Fruit fly (Drosophila melanogaster) whole organism, embryonic: Measurements from ENCODE around the gene Blos4.

Experiments
- CG10979 ChIP-seq: fragments of 200-800 bp; sonication (Bioruptor generic); optimal IDR thresholded peaks from 2 replicates; lab custom pipeline; 2018; ENCODE audit warnings: missing biosample characterization, mild to moderate bottlenecking, missing genetic modification characterization, moderate library complexity
- CG11247 ChIP-seq: fragments of 200-800 bp; sonication (Bioruptor generic); IDR thresholded peaks from 2 replicates; pipeline ENCODE4 v1.3.6; 2022; ENCODE audit warnings: missing biosample characterization, missing genetic modification characterization
- CG11456 ChIP-seq: fragments of 200-800 bp; sonication (Bioruptor generic); IDR thresholded peaks from 3 replicates; pipeline ENCODE4 v1.3.6; 2022; ENCODE audit warnings: missing biosample characterization, missing genetic modification characterization
- CG12155 ChIP-seq: fragments of 200-800 bp; sonication (Bioruptor generic); optimal IDR thresholded peaks from 3 replicates; lab custom pipeline; 2016; ENCODE audit warnings: missing biosample characterization, missing genetic modification characterization
- CG14441 ChIP-seq: fragments of 200-800 bp; sonication (Bioruptor generic); IDR thresholded peaks from 2 replicates; pipeline ENCODE4 v1.3.6; 2022; ENCODE audit warnings: missing biosample characterization, missing genetic modification characterization
- CG1529 ChIP-seq: fragments of 200-800 bp; sonication (Bioruptor generic); optimal IDR thresholded peaks from 3 replicates; lab custom pipeline; 2018; ENCODE audit warnings: missing biosample characterization, missing genetic modification characterization
- CG15601 ChIP-seq: fragments of 200-800 bp; sonication (Bioruptor generic); optimal IDR thresholded peaks from 3 replicates; lab custom pipeline; 2019; ENCODE audit warnings: missing biosample characterization, mild to moderate bottlenecking, missing genetic modification characterization, moderate library complexity
- CG16779 ChIP-seq: fragments of 200-800 bp; sonication (Bioruptor generic); IDR thresholded peaks from 2 replicates; pipeline ENCODE4 v1.3.6; 2022; ENCODE audit warnings: missing biosample characterization, missing genetic modification characterization
- CG17612 ChIP-seq: fragments of 200-800 bp; sonication (Bioruptor generic); IDR thresholded peaks from 2 replicates; pipeline ENCODE4 v1.3.6; 2022; ENCODE audit warnings: missing biosample characterization, missing genetic modification characterization
- CG2129 ChIP-seq: fragments of 200-800 bp; sonication (Bioruptor generic); IDR thresholded peaks from 2 replicates; pipeline ENCODE4 v1.3.6; 2022; ENCODE audit warnings: missing biosample characterization, missing genetic modification characterization; ENCODE audit not compliant: partially characterized antibody
- CG2875 ChIP-seq: fragments of 200-800 bp; sonication (Bioruptor generic); optimal IDR thresholded peaks from 2 replicates; lab custom pipeline; 2017; ENCODE audit warnings: missing biosample characterization, mild to moderate bottlenecking, missing genetic modification characterization, missing genetic modification reagents
- CG31441 ChIP-seq: fragments of 200-800 bp; sonication (Bioruptor generic); IDR thresholded peaks from 2 replicates; pipeline ENCODE4 v1.3.6; 2022; ENCODE audit warnings: missing biosample characterization, missing genetic modification characterization
- CG4328 ChIP-seq: fragments of 200-800 bp; sonication (Bioruptor generic); optimal IDR thresholded peaks from 3 replicates; lab custom pipeline; 2017; ENCODE audit warnings: missing biosample characterization, missing genetic modification reagents, missing genetic modification characterization
- CG4424 ChIP-seq: fragments of 200-800 bp; sonication (Bioruptor generic); optimal IDR thresholded peaks from 3 replicates; lab custom pipeline; 2016; ENCODE audit warnings: missing biosample characterization, missing genetic modification characterization
- CG5245 ChIP-seq: fragments of 200-800 bp; sonication (Bioruptor generic); optimal IDR thresholded peaks from 3 replicates; lab custom pipeline; 2016; ENCODE audit warnings: missing biosample characterization, missing genetic modification characterization
- CG6683 ChIP-seq: fragments of 200-800 bp; sonication (Bioruptor generic); optimal IDR thresholded peaks from 2 replicates; lab custom pipeline; 2017; ENCODE audit warnings: missing biosample characterization, mild to moderate bottlenecking, missing genetic modification characterization, missing genetic modification reagents
- CG6765 ChIP-seq: fragments of 200-800 bp; sonication (Bioruptor generic); optimal IDR thresholded peaks from 3 replicates; lab custom pipeline; 2017; ENCODE audit warnings: missing biosample characterization, mild to moderate bottlenecking, missing genetic modification characterization
- CG7745 ChIP-seq: fragments of 200-800 bp; sonication (Bioruptor generic); optimal IDR thresholded peaks from 2 replicates; lab custom pipeline; 2018; ENCODE audit warnings: missing biosample characterization, mild to moderate bottlenecking, missing genetic modification characterization, moderate library complexity
- CTCF ChIP-seq: fragments of 200-800 bp; sonication (Bioruptor generic); optimal IDR thresholded peaks from 2 replicates; lab custom pipeline; 2017; ENCODE audit warnings: missing biosample characterization, mild to moderate bottlenecking, missing genetic modification characterization, moderate library complexity
- E2f2 ChIP-seq: fragments of 200-800 bp; sonication (Bioruptor generic); IDR thresholded peaks from 2 replicates; pipeline ENCODE4 v1.3.6; 2022; ENCODE audit warnings: missing biosample characterization, missing genetic modification characterization
- Ets65A ChIP-seq: fragments of 200-800 bp; sonication (Bioruptor generic); peaks from one replicate; lab custom pipeline; 2016; ENCODE audit warnings: missing biosample characterization, missing genetic modification characterization
- Ets97D ChIP-seq: fragments of 200-800 bp; sonication (Bioruptor generic); optimal IDR thresholded peaks from 3 replicates; lab custom pipeline; 2016; ENCODE audit warnings: missing biosample characterization, missing genetic modification characterization
- GATAe ChIP-seq: fragments of 200-800 bp; sonication (Bioruptor generic); conservative IDR thresholded peaks from 2 replicates; pipeline ENCODE4 v1.3.6; 2022; ENCODE audit warnings: missing biosample characterization, missing genetic modification characterization
- HHEX ChIP-seq: fragments of 200-800 bp; sonication (Bioruptor generic); optimal IDR thresholded peaks from 3 replicates; lab custom pipeline; 2017; ENCODE audit warnings: missing biosample characterization, mild to moderate bottlenecking, missing genetic modification characterization, missing genetic modification reagents
- Hr3 ChIP-seq: fragments of 200-800 bp; sonication (Bioruptor generic); optimal IDR thresholded peaks from 3 replicates; lab custom pipeline; 2016; ENCODE audit warnings: missing biosample characterization, missing genetic modification characterization
- Lpt ChIP-seq: fragments of >200 bp; optimal IDR thresholded peaks from 2 replicates; lab custom pipeline; 2018; ENCODE audit warnings: missing biosample characterization, missing genetic modification characterization
- Mes4 ChIP-seq: fragments of 200-800 bp; sonication (Bioruptor generic); optimal IDR thresholded peaks from 2 replicates; lab custom pipeline; 2016; ENCODE audit warnings: missing biosample characterization, missing genetic modification characterization
- caup ChIP-seq: fragments of 200-800 bp; sonication (Bioruptor generic); optimal IDR thresholded peaks from 3 replicates; lab custom pipeline; 2017; ENCODE audit warnings: missing biosample characterization, mild to moderate bottlenecking, missing genetic modification characterization, moderate library complexity; ENCODE audit not compliant: severe bottlenecking
- chm ChIP-seq: fragments of 200-800 bp; sonication (Bioruptor generic); IDR thresholded peaks from 2 replicates; pipeline ENCODE4 v1.3.6; 2022; ENCODE audit warnings: missing biosample characterization, missing genetic modification characterization
- crc ChIP-seq: fragments of 200-800 bp; sonication (Bioruptor generic); optimal IDR thresholded peaks from 2 replicates; lab custom pipeline; 2016; ENCODE audit warnings: missing biosample characterization, missing genetic modification characterization
- da ChIP-seq: fragments of 200-800 bp; sonication (Bioruptor generic); optimal IDR thresholded peaks from 2 replicates; lab custom pipeline; 2016; ENCODE audit warnings: missing biosample characterization, missing genetic modification characterization
- danr ChIP-seq: fragments of 200-800 bp; sonication (Bioruptor generic); IDR thresholded peaks from 2 replicates; pipeline ENCODE4 v1.3.6; 2022; ENCODE audit warnings: missing biosample characterization, missing genetic modification characterization
- dmrt11E ChIP-seq: fragments of 200-800 bp; sonication (Bioruptor generic); optimal IDR thresholded peaks from 3 replicates; lab custom pipeline; 2018; ENCODE audit warnings: missing biosample characterization, mild to moderate bottlenecking, missing genetic modification characterization, moderate library complexity
- emc ChIP-seq: fragments of 200-800 bp; sonication (Bioruptor generic); optimal IDR thresholded peaks from 2 replicates; lab custom pipeline; 2016; ENCODE audit warnings: missing biosample characterization, missing genetic modification characterization
- gcm ChIP-seq: fragments of 200-800 bp; sonication (Bioruptor generic); optimal IDR thresholded peaks from 2 replicates; lab custom pipeline; 2019; ENCODE audit warnings: missing biosample characterization, mild to moderate bottlenecking, missing genetic modification characterization, moderate library complexity
- gfzf ChIP-seq: fragments of 200-800 bp; sonication (Bioruptor generic); optimal IDR thresholded peaks from 2 replicates; lab custom pipeline; 2016; ENCODE audit warnings: missing biosample characterization, mild to moderate bottlenecking, missing genetic modification characterization, moderate library complexity
- gsb ChIP-seq: fragments of 200-800 bp; sonication (Bioruptor generic); IDR thresholded peaks from 2 replicates; pipeline ENCODE4 v1.3.6; 2022; ENCODE audit warnings: missing biosample characterization, missing genetic modification characterization
- mam ChIP-seq: fragments of 200-800 bp; sonication (Bioruptor generic); optimal IDR thresholded peaks from 3 replicates; lab custom pipeline; 2016; ENCODE audit warnings: missing biosample characterization, missing genetic modification characterization
- odd ChIP-seq: fragments of 200-800 bp; sonication (Bioruptor generic); optimal IDR thresholded peaks from 2 replicates; lab custom pipeline; 2017; ENCODE audit warnings: missing biosample characterization, mild to moderate bottlenecking, missing genetic modification characterization
- pb ChIP-seq: fragments of 200-800 bp; sonication (Bioruptor generic); optimal IDR thresholded peaks from 3 replicates; lab custom pipeline; 2016; ENCODE audit warnings: missing biosample characterization, missing genetic modification characterization
- pnt ChIP-seq: fragments of 200-800 bp; sonication (Bioruptor generic); optimal IDR thresholded peaks from 3 replicates; lab custom pipeline; 2016; ENCODE audit warnings: missing biosample characterization, missing genetic modification characterization
- pzg ChIP-seq: fragments of 200-800 bp; sonication (Bioruptor generic); optimal IDR thresholded peaks from 3 replicates; lab custom pipeline; 2018; ENCODE audit warnings: missing biosample characterization, mild to moderate bottlenecking, missing genetic modification characterization, moderate library complexity
- repo ChIP-seq: fragments of 200-800 bp; sonication (Bioruptor generic); optimal IDR thresholded peaks from 2 replicates; lab custom pipeline; 2016; ENCODE audit warnings: missing biosample characterization, missing genetic modification characterization
- scrt ChIP-seq: fragments of 200-800 bp; sonication (Bioruptor generic); optimal IDR thresholded peaks from 2 replicates; lab custom pipeline; 2018; ENCODE audit warnings: missing biosample characterization, mild to moderate bottlenecking, missing genetic modification characterization, moderate library complexity
- slbo ChIP-seq: fragments of 200-800 bp; sonication (Bioruptor generic); IDR thresholded peaks from 2 replicates; pipeline ENCODE4 v1.3.6; 2022; ENCODE audit warnings: missing biosample characterization, missing genetic modification characterization
- sna ChIP-seq: fragments of 200-800 bp; sonication (Bioruptor generic); IDR thresholded peaks from 2 replicates; pipeline ENCODE4 v1.3.6; 2022; ENCODE audit warnings: missing biosample characterization, missing genetic modification characterization; ENCODE audit not compliant: partially characterized antibody
- sug ChIP-seq: fragments of 200-800 bp; optimal IDR thresholded peaks from 2 replicates; lab custom pipeline; 2019; ENCODE audit warnings: missing biosample characterization, mild to moderate bottlenecking, missing genetic modification characterization, moderate library complexity
- trem ChIP-seq: fragments of 200-800 bp; optimal IDR thresholded peaks from 3 replicates; lab custom pipeline; 2019; ENCODE audit warnings: missing biosample characterization, mild to moderate bottlenecking, missing genetic modification characterization, moderate library complexity
- wdn ChIP-seq: fragments of 200-800 bp; sonication (Bioruptor generic); IDR thresholded peaks from 2 replicates; pipeline ENCODE4 v1.3.6; 2022; ENCODE audit warnings: missing biosample characterization, missing genetic modification characterization
- zf30C ChIP-seq: fragments of 200-800 bp; sonication (Bioruptor generic); optimal IDR thresholded peaks from 3 replicates; lab custom pipeline; 2018; ENCODE audit warnings: missing biosample characterization, mild to moderate bottlenecking, missing genetic modification characterization
- zfh1 ChIP-seq: fragments of 200-800 bp; sonication (Bioruptor generic); IDR thresholded peaks from 3 replicates; pipeline ENCODE4 v1.3.6; 2022; ENCODE audit warnings: missing biosample characterization, missing genetic modification characterization

The Blos4 gene

dm6 chr3L:10857515-10858023, 21.3 kb upstream of the Blos4 start (continued):
- TF ChIP-seq crc (no peak), caup (GFP tag; lab: Kevin White, UChicago) (peak; percentile 67), Ets65A (GFP tag; lab: Kevin White, UChicago) (no peak), CG6683 (GFP tag; lab: Kevin White, UChicago) (no peak), zf30C (GFP tag; lab: Kevin White, UChicago) (peak; percentile 7), CG4424 (peak; percentile 100), CG2129 (GFP tag; lab: Robert Waterston, UW) (no peak), CG14441 (GFP tag; lab: Robert Waterston, UW) (0 out of 2 replicates have a peak, but pooled peaks have one; percentile 8), gfzf (GFP tag; lab: Kevin White, UChicago) (no peak), sna (GFP tag; lab: Robert Waterston, UW) (peak; percentile 52; the same call in 1 of the 2 replicates), sug (tag; lab: Kevin White, UChicago) (peak; percentile 67), CG10979 (tag; lab: Kevin White, UChicago) (no peak), CG31441 (GFP tag; lab: Robert Waterston, UW) (no peak; the same call in 1 of the 2 replicates), emc (no peak), zfh1 (GFP tag; lab: Robert Waterston, UW) (peak; percentile 77), CG16779 (GFP tag; lab: Robert Waterston, UW) (0 out of 2 replicates have a peak, but pooled peaks have one; percentile 45), Lpt (GFP tag; lab: Kevin White, UChicago) (no peak), gcm (GFP tag; lab: Kevin White, UChicago) (no peak), CG7745 (tag; lab: Kevin White, UChicago) (peak; percentile 95), mam (GFP tag; lab: Kevin White, UChicago) (peak; percentile 2), pnt (GFP tag; lab: Kevin White, UChicago) (no peak), CTCF (peak; percentile 9), CG2875 (GFP tag; lab: Kevin White, UChicago) (peak; percentile 60), odd (GFP tag; lab: Kevin White, UChicago) (peak; percentile 32), CG5245 (GFP tag; lab: Kevin White, UChicago) (no peak), da (no peak), CG1529 (GFP tag; lab: Kevin White, UChicago) (no peak), slbo (peak; percentile 53; the same call in 1 of the 2 replicates), Hr3 (GFP tag; lab: Kevin White, UChicago) (no peak), repo (GFP tag; lab: Kevin White, UChicago) (no peak), trem (peak; percentile 4), CG15601 (tag; lab: Kevin White, UChicago) (no peak), Mes4 (GFP tag; lab: Kevin White, UChicago) (peak; percentile 30), CG4328 (GFP tag; lab: Kevin White, UChicago) (peak; percentile 20), gsb (0 out of 2 replicates have a peak, but pooled peaks have one; percentile 11), wdn (GFP tag; lab: Robert Waterston, UW) (peak; percentile 49; the same call in 1 of the 2 replicates), pb (GFP tag; lab: Kevin White, UChicago) (peak; percentile 67), scrt (GFP tag; lab: Kevin White, UChicago) (peak; percentile 42), CG12155 (GFP tag; lab: Kevin White, UChicago) (no peak), E2f2 (GFP tag; lab: Robert Waterston, UW) (peak; percentile 35; the same call in 1 of the 2 replicates), CG11247 (GFP tag; lab: Robert Waterston, UW) (peak; percentile 50; the same call in 1 of the 2 replicates), danr (GFP tag; lab: Robert Waterston, UW) (no peak), pzg (GFP tag; lab: Kevin White, UChicago) (no peak), GATAe (GFP tag; lab: Robert Waterston, UW) (peak; percentile 28; the same call in 1 of the 2 replicates), Ets97D (no peak), CG17612 (GFP tag; lab: Robert Waterston, UW) (no peak), CG6765 (GFP tag; lab: Kevin White, UChicago) (peak; percentile 60), HHEX (GFP tag; lab: Kevin White, UChicago) (peak; percentile 21), CG11456 (GFP tag; lab: Robert Waterston, UW) (peak; percentile 63; the same call in 2 of the 3 replicates), dmrt11E (tag; lab: Kevin White, UChicago) (no peak), chm (GFP tag; lab: Robert Waterston, UW) (peak; percentile 98)
